Worm (Caenorhabditis elegans): ENCODE measurements around the gene F02C12.3.

DNA sequence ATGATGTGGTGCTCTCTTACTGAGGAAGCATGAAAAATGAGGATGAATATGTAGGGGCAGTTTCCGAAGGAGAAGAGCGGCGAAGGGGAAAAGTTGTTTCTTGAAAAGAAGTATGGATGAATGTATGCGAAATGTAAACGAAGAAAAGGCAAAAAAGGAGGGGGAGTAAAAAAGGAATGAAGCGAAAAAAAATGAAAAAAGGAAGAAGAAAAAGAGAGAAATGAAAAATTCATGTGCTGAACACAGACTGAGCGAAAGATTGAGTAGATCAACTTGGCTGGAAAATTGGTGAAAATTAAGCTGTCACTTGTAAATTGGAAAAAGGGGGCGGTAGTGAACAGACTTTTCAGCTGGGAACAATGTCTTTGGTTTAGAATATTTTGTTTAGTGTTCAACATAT, 31.9 kb upstream of the F02C12.3 start, which contains the start of gene C49F8.1:
- TF ChIP-seq dmd-8 (GFP tag; IDR thresholded peaks at IDR 0.05): no peak
- no peak for TF ChIP-seq skn-1 (tag; optimal IDR thresholded peaks at IDR 0.05)
- TF ChIP-seq ztf-11 (tag; optimal IDR thresholded peaks at IDR 0.05): no peak
- no peak for TF ChIP-seq snpc-1.2 (GFP tag; IDR thresholded peaks at IDR 0.05)
- TF ChIP-seq F44E2.7 (GFP tag; IDR thresholded peaks at IDR 0.05): no peak
- TF ChIP-seq ZK546.5 (tag; optimal IDR thresholded peaks at IDR 0.05): no peak
- no peak for TF ChIP-seq unc-62 (GFP tag; optimal IDR thresholded peaks at IDR 0.05 in 1 of 2)
- no peak for TF ChIP-seq unc-62 (tag; optimal IDR thresholded peaks at IDR 0.05)
- no peak for TF ChIP-seq fos-1 (tag; optimal IDR thresholded peaks at IDR 0.05)
